Fruit fly (Drosophila melanogaster) whole organism, pupa: Measurements from ENCODE around the gene CG43954.

Experiments used
- CG12605 ChIP-seq: fragments of 200-800 bp; sonication (Bioruptor generic); IDR thresholded peaks from 2 replicates; pipeline ENCODE4 v1.3.6; 2022; ENCODE audit warnings: missing biosample characterization, missing genetic modification characterization
- CG13204 ChIP-seq: fragments of 200-800 bp; sonication (Bioruptor generic); optimal IDR thresholded peaks from 2 replicates; lab custom pipeline; 2018; ENCODE audit warnings: missing biosample characterization, mild to moderate bottlenecking, missing genetic modification characterization, moderate library complexity
- CG14655 ChIP-seq: fragments of 200-800 bp; sonication (Bioruptor generic); optimal IDR thresholded peaks from 3 replicates; lab custom pipeline; 2017; ENCODE audit warnings: mild to moderate bottlenecking, missing biosample characterization, missing genetic modification reagents, missing genetic modification characterization
- CG17806 ChIP-seq: fragments of 200-800 bp; sonication (Bioruptor generic); optimal IDR thresholded peaks from 2 replicates; lab custom pipeline; 2018; ENCODE audit warnings: missing biosample characterization, mild to moderate bottlenecking, missing genetic modification characterization, moderate library complexity
- CG32121 ChIP-seq: fragments of 200-800 bp; sonication (Bioruptor generic); IDR thresholded peaks from 2 replicates; pipeline ENCODE4 v1.3.6; 2022; ENCODE audit warnings: missing biosample characterization, missing genetic modification characterization
- D1 ChIP-seq: fragments of 200-800 bp; sonication (Bioruptor generic); optimal IDR thresholded peaks from 2 replicates; lab custom pipeline; 2018; ENCODE audit warnings: missing biosample characterization, mild to moderate bottlenecking, missing genetic modification characterization, moderate library complexity
- EcR ChIP-seq: fragments of 200-800 bp; sonication (Bioruptor generic); optimal IDR thresholded peaks from 3 replicates; lab custom pipeline; 2019; ENCODE audit warnings: missing biosample characterization, missing genetic modification characterization, mild to moderate bottlenecking, moderate library complexity, missing genetic modification reagents
- Pif1A ChIP-seq: fragments of 200-800 bp; sonication (Bioruptor generic); optimal IDR thresholded peaks from 3 replicates; lab custom pipeline; 2016; ENCODE audit warnings: missing biosample characterization, missing genetic modification characterization

DNA sequence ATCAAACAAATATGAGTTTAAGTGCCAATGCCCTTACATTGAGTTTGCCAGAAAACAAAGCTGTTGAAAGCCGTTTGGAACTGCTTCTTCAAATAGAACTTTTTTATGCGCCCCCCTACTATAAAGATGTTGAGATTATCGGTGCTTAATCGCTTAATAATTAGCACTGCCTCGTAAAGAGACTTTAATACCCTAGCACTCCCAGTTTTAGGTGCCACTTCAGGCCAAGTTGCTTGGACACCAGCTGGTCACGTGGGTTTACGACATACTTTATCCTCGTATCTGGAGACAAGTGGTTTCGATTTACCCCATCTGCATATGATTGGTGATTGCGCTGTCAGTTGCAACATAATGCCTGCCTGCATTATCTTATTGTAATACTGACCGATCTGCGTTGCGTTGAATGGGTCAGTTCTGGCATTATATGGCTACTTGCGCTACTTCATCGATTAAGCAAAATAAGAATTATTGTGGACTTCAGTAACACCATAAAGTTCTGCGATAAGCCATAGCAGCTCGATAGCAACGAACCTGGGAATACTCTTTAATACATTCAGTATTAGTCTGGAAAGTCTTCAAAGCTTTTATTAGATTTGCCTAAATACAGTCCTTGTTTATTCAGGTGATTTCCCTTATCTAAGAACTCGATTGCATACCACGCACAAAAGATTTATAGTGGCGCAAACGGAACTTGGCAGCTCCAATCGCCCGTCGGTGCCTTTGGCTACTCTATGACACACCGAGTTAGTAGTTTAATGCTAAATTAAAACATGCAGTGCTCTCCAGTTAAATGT, 40.4 kb downstream of the CG43954 start:
- TF ChIP-seq Pif1A (GFP tag; lab: Kevin White, UChicago) (no peak), EcR (GFP tag; lab: Kevin White, UChicago) (no peak), CG17806 (tag; lab: Kevin White, UChicago) (no peak), CG14655 (GFP tag; lab: Kevin White, UChicago) (no peak), CG32121 (GFP tag; lab: Robert Waterston, UW) (no peak), D1 (no peak), CG12605 (GFP tag; lab: Robert Waterston, UW) (no peak), CG13204 (GFP tag; lab: Kevin White, UChicago) (no peak)
